Worm (Caenorhabditis elegans) whole organism, L2 larva: ENCODE results near the gene B0563.5.

Source experiments
- C34F6.9 ChIP-seq: fragments of 150-350 bp; optimal IDR thresholded peaks from 2 replicates; lab custom pipeline; 2014; ENCODE audit warnings: missing biosample characterization, missing genetic modification characterization
- F13H6.1 ChIP-seq: sonication (generic microtip); optimal IDR thresholded peaks from 2 replicates; lab custom pipeline; 2016; ENCODE audit warnings: missing genetic modification characterization, missing compliant biosample characterization
- alr-1 ChIP-seq: fragments of 150-350 bp; optimal IDR thresholded peaks from 2 replicates; lab custom pipeline; 2014; ENCODE audit warnings: missing biosample characterization, missing genetic modification characterization
- ama-1 ChIP-seq: fragments of 150-350 bp; optimal IDR thresholded peaks from 2 replicates; lab custom pipeline; 2018; ENCODE audit warnings: inconsistent platforms
- crh-2 ChIP-seq: sonication (generic microtip); optimal IDR thresholded peaks from 2 replicates; lab custom pipeline; 2017; ENCODE audit warnings: missing biosample characterization, missing genetic modification characterization
- egl-27 ChIP-seq: sonication (generic microtip); optimal IDR thresholded peaks from 3 replicates; lab custom pipeline; 2017; ENCODE audit warnings: missing biosample characterization, missing genetic modification reagents, missing genetic modification characterization
- elt-1 ChIP-seq: fragments of 150-350 bp; optimal IDR thresholded peaks from 2 replicates; lab custom pipeline; 2014; ENCODE audit warnings: missing biosample characterization, missing genetic modification characterization
- elt-3 ChIP-seq: sonication (generic microtip); optimal IDR thresholded peaks from 2 replicates; lab custom pipeline; 2017; ENCODE audit warnings: missing biosample characterization, missing genetic modification characterization
- fos-1 ChIP-seq: fragments of 150-350 bp; optimal IDR thresholded peaks from 2 replicates; lab custom pipeline; 2014; ENCODE audit warnings: missing biosample characterization, missing genetic modification characterization
- gmeb-1 ChIP-seq: fragments of 150-350 bp; optimal IDR thresholded peaks from 2 replicates; lab custom pipeline; 2014; ENCODE audit warnings: missing biosample characterization, missing genetic modification characterization
- lin-11 ChIP-seq: fragments of 150-350 bp; sonication (generic microtip); optimal IDR thresholded peaks from 2 replicates; lab custom pipeline; 2014; ENCODE audit warnings: missing biosample characterization, missing genetic modification characterization, inconsistent platforms, mixed read lengths
- lin-13 ChIP-seq: fragments of 150-350 bp; optimal IDR thresholded peaks from 2 replicates; lab custom pipeline; 2014; ENCODE audit warnings: missing biosample characterization, missing genetic modification reagents, missing genetic modification characterization
- mbf-1 ChIP-seq: sonication (generic microtip); optimal IDR thresholded peaks from 2 replicates; lab custom pipeline; 2017; ENCODE audit warnings: missing biosample characterization, missing genetic modification characterization
- mdl-1 ChIP-seq, 2 experiments: fragments of 150-350 bp in 1 of 2; sonication (generic microtip) in 1 of 2; optimal IDR thresholded peaks; 2 replicates each; lab custom pipeline; 2017; ENCODE audit warnings: missing biosample characterization in 2 of 2, missing genetic modification characterization in 2 of 2
- nhr-129 ChIP-seq: fragments of 150-350 bp; optimal IDR thresholded peaks from 2 replicates; lab custom pipeline; 2014; ENCODE audit warnings: missing biosample characterization, missing genetic modification characterization
- nhr-21 ChIP-seq: fragments of 150-350 bp; optimal IDR thresholded peaks from 2 replicates; lab custom pipeline; 2014; ENCODE audit warnings: missing biosample characterization, missing genetic modification characterization
- nhr-23 ChIP-seq: fragments of 150-350 bp; optimal IDR thresholded peaks from 2 replicates; lab custom pipeline; 2014; ENCODE audit warnings: missing biosample characterization, missing genetic modification reagents, missing genetic modification characterization
- nhr-6 ChIP-seq: fragments of 150-350 bp; optimal IDR thresholded peaks from 2 replicates; lab custom pipeline; 2014; ENCODE audit warnings: missing biosample characterization, missing genetic modification characterization
- nhr-77 ChIP-seq: fragments of 150-350 bp; optimal IDR thresholded peaks from 2 replicates; lab custom pipeline; 2014; ENCODE audit warnings: missing biosample characterization, missing genetic modification characterization
- sem-4 ChIP-seq: fragments of 150-350 bp; optimal IDR thresholded peaks from 2 replicates; lab custom pipeline; 2014; ENCODE audit warnings: missing biosample characterization, missing genetic modification reagents, missing genetic modification characterization
- skn-1 ChIP-seq: sonication (generic microtip); optimal IDR thresholded peaks from 2 replicates; lab custom pipeline; 2017; ENCODE audit warnings: missing biosample characterization, missing genetic modification characterization
- sma-9 ChIP-seq, 2 experiments: fragments of 150-350 bp in 1 of 2; sonication (generic microtip) in 1 of 2; optimal IDR thresholded peaks; 2 replicates each; lab custom pipeline; 2014 to 2016; ENCODE audit warnings: missing genetic modification characterization in 2 of 2, mild to moderate bottlenecking in 1 of 2, missing biosample characterization in 1 of 2, missing compliant biosample characterization in 1 of 2, missing genetic modification reagents in 1 of 2, moderate library complexity in 1 of 2
- unc-55 ChIP-seq: fragments of 150-350 bp; sonication (generic microtip); optimal IDR thresholded peaks from 3 replicates; lab custom pipeline; 2014; ENCODE audit warnings: missing biosample characterization, missing genetic modification reagents, missing genetic modification characterization
- unc-62 ChIP-seq: fragments of 150-350 bp; optimal IDR thresholded peaks from 2 replicates; lab custom pipeline; 2014; ENCODE audit warnings: missing biosample characterization, missing genetic modification reagents, missing genetic modification characterization
- ztf-1 ChIP-seq: fragments of 200-800 bp; sonication (Bioruptor generic); conservative IDR thresholded peaks from 2 replicates; pipeline ENCODE4 v1.3.6; 2022; ENCODE audit warnings: missing genetic modification characterization, missing compliant biosample characterization
- ztf-11 ChIP-seq: sonication (generic microtip); optimal IDR thresholded peaks from 2 replicates; lab custom pipeline; 2017; ENCODE audit warnings: missing biosample characterization, missing genetic modification characterization

B0563.5 gene

DNA sequence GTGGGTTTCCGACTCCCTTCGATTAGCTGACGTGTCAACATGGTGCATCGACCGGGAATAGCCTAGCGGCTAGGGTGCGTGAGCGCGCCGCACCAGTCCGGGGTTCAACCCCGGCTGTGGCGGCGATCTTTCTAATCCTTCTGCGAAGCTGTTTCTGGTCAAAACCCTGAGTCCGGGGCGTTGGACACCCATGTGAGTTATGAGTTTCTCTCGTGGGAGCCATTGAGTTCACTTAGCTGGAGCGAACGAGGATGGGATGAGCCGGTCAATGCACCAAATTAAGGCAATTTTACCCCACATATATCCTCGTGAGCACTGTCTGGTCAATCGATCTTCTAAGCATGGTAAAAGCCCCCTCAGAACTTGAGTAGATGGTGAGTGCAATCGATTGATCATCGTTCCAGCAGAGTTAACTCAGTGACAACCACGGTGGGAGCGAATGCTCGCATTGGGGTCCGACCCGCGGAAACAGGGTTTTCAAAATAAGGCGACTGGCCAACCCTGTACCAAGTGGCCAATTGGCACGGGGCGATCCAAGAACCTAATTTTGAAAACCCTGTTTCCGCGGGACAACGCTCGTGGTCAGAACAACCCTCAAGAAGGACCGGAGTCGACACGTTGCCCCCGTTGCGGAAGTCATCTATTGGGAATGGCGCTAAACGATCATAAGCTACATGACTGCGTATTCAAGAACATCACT lies 46.0 kb downstream of the B0563.5 start, which contains the start of gene Y81B9A.1:
Gene Y81B9A.1, plus strand, starts transcription at position 650 of the 700 bp plus-strand sequence.
- no peak for TF ChIP-seq lin-11
- no peak for TF ChIP-seq C34F6.9 (tag; lab: Kevin White, UChicago)
- TF ChIP-seq nhr-77 (tag; lab: Kevin White, UChicago), result no peak
- no peak for TF ChIP-seq nhr-6
- no peak for TF ChIP-seq ztf-11 (tag; lab: Kevin White, UChicago)
- TF ChIP-seq lin-13 (GFP tag; lab: Kevin White, UChicago), result no peak
- no peak for TF ChIP-seq elt-1
- no peak for TF ChIP-seq nhr-23 (tag; lab: Kevin White, UChicago)
- TF ChIP-seq ztf-1 (GFP tag; lab: Robert Waterston, UW), result no peak
- TF ChIP-seq F13H6.1 (tag; lab: Kevin White, UChicago), result no peak
- no peak for TF ChIP-seq unc-62 (GFP tag; lab: Kevin White, UChicago)
- TF ChIP-seq mbf-1 (tag; lab: Kevin White, UChicago), result no peak
- TF ChIP-seq, all 48 proteins: peak for 0

DNA sequence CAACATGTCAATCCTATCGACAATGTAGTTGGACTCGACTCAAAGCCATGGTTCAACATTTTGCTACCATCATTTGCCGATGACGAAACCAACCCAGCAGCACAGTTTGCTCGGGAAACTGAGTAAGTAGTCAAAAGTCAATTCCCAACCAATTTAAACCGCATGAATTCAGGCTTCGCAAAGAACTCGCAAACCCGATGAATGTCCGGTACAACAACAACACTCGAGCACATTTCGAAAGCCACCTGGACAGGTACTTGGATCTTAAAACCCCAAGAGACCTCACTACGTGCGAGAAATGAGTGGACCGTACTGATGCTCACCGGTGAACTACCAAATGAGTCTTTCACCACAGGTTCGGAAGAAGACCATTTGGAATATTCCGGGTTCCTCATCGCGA lies 48.1 kb downstream of the B0563.5 start:
- no peak for TF ChIP-seq nhr-129
- no peak for TF ChIP-seq unc-55

DNA sequence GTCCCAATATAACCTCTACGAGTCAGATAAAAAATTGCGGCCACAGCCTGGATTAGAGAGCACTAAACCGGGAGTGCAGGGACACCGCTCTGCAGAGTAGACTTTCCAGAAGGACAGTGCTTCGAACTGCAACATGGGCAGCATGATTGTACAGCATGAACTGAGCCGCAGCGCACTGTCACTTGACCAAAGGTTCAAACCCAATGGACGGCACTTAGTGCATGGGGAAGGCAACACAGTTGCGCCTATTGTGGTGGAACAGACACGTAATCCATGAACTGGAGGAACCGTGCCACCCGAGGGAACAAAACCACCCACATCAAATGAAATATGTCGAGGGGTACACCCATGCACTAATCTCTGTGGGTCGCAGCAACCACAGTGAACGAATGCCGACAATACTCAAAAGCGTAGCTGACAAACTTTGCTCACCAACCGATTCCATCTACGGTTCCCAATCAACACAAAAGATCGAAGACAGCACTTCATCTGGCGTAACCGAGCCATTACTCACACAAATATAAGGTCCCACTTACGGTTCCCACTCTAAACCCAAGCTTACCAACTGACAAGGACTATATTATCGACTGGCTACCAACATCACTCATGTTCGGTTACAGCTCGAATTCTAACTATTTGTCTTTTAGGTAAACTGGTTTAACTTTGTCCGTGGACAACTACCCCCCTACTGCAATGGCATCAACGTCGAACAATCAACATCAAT lies 49.6 kb downstream of the B0563.5 start:
- TF ChIP-seq nhr-21 (tag; lab: Kevin White, UChicago), result no peak
- no peak for TF ChIP-seq alr-1
- no peak for TF ChIP-seq ama-1 (lab: Kevin White, UChicago)
- TF ChIP-seq mdl-1 (tag; optimal IDR thresholded peaks at IDR 0.05; lab: Kevin White, UChicago), result no peak
- TF ChIP-seq nhr-77 (tag; lab: Kevin White, UChicago), result no peak
- TF ChIP-seq elt-3, result no peak
- no peak for TF ChIP-seq nhr-129
- TF ChIP-seq sem-4 (tag; lab: Kevin White, UChicago), result no peak
- TF ChIP-seq crh-2, result no peak
- no peak for TF ChIP-seq egl-27
- TF ChIP-seq fos-1 (tag; lab: Kevin White, UChicago), result no peak
- no peak for TF ChIP-seq skn-1
- TF ChIP-seq gmeb-1 (tag; lab: Kevin White, UChicago), result no peak
- no peak for TF ChIP-seq sma-9 (GFP tag; optimal IDR thresholded peaks at IDR 0.05; lab: Kevin White, UChicago)
- no peak for TF ChIP-seq sma-9 (tag; optimal IDR thresholded peaks at IDR 0.05; lab: Kevin White, UChicago)
